Fruit fly (Drosophila melanogaster) whole organism, embryonic: Measurements from ENCODE around the gene CG13917.

ENCODE experiments used
- CG10274 ChIP-seq: fragments of 200-800 bp; sonication (Bioruptor generic); optimal IDR thresholded peaks from 3 replicates; lab custom pipeline; 2017; ENCODE audit warnings: missing biosample characterization, mild to moderate bottlenecking, missing genetic modification characterization
- CG10654 ChIP-seq: fragments of 200-800 bp; sonication (Bioruptor generic); optimal IDR thresholded peaks from 2 replicates; lab custom pipeline; 2016; ENCODE audit warnings: missing biosample characterization, missing genetic modification characterization
- CG10959 ChIP-seq: fragments of 200-800 bp; sonication (Bioruptor generic); IDR thresholded peaks from 2 replicates; pipeline ENCODE4 v1.3.6; 2022; ENCODE audit warnings: missing biosample characterization, missing genetic modification characterization
- CG12155 ChIP-seq: fragments of 200-800 bp; sonication (Bioruptor generic); optimal IDR thresholded peaks from 3 replicates; lab custom pipeline; 2016; ENCODE audit warnings: missing biosample characterization, missing genetic modification characterization
- CG13624 ChIP-seq: fragments of 200-800 bp; sonication (Bioruptor generic); optimal IDR thresholded peaks from 2 replicates; lab custom pipeline; 2016; ENCODE audit warnings: missing biosample characterization, missing genetic modification characterization
- CG1603 ChIP-seq: fragments of 200-800 bp; sonication (Bioruptor generic); optimal IDR thresholded peaks from 2 replicates; lab custom pipeline; 2019; ENCODE audit warnings: missing biosample characterization, mild to moderate bottlenecking, missing genetic modification characterization, moderate library complexity
- CG1832 ChIP-seq: fragments of 200-800 bp; sonication (Bioruptor generic); optimal IDR thresholded peaks from 2 replicates; lab custom pipeline; 2017; ENCODE audit warnings: missing biosample characterization, mild to moderate bottlenecking, missing genetic modification characterization, inconsistent platforms
- CG3163 ChIP-seq: fragments of 200-800 bp; sonication (Bioruptor generic); optimal IDR thresholded peaks from 3 replicates; lab custom pipeline; 2016; ENCODE audit warnings: missing biosample characterization, missing genetic modification characterization
- CG4707 ChIP-seq: fragments of 200-800 bp; sonication (Bioruptor generic); optimal IDR thresholded peaks from 2 replicates; lab custom pipeline; 2018; ENCODE audit warnings: missing biosample characterization, mild to moderate bottlenecking, missing genetic modification characterization, moderate library complexity
- CG4730 ChIP-seq: fragments of 200-800 bp; sonication (Bioruptor generic); IDR thresholded peaks from 2 replicates; pipeline ENCODE4 v1.3.6; 2022; ENCODE audit warnings: missing biosample characterization, missing genetic modification characterization
- CG6272 ChIP-seq: fragments of 200-800 bp; sonication (Bioruptor generic); IDR thresholded peaks from 2 replicates; pipeline ENCODE4 v1.3.6; 2022; ENCODE audit warnings: missing biosample characterization, missing genetic modification characterization
- CG8388 ChIP-seq: fragments of 200-800 bp; sonication (Bioruptor generic); optimal IDR thresholded peaks from 2 replicates; lab custom pipeline; 2019; ENCODE audit warnings: missing biosample characterization, mild to moderate bottlenecking, missing genetic modification characterization, moderate library complexity
- Dip3 ChIP-seq: fragments of 200-800 bp; sonication (Bioruptor generic); optimal IDR thresholded peaks from 3 replicates; lab custom pipeline; 2016; ENCODE audit warnings: missing biosample characterization, missing genetic modification characterization
- Dp ChIP-seq: fragments of 200-800 bp; sonication (Bioruptor generic); optimal IDR thresholded peaks from 2 replicates; lab custom pipeline; 2018; ENCODE audit warnings: missing biosample characterization, mild to moderate bottlenecking, missing genetic modification characterization, moderate library complexity
- E2f2 ChIP-seq: fragments of 200-800 bp; sonication (Bioruptor generic); IDR thresholded peaks from 2 replicates; pipeline ENCODE4 v1.3.6; 2022; ENCODE audit warnings: missing biosample characterization, missing genetic modification characterization
- Elba2 ChIP-seq: fragments of 200-800 bp; sonication (Bioruptor generic); optimal IDR thresholded peaks from 3 replicates; lab custom pipeline; 2016; ENCODE audit warnings: missing biosample characterization, missing genetic modification characterization
- Ets97D ChIP-seq: fragments of 200-800 bp; sonication (Bioruptor generic); optimal IDR thresholded peaks from 3 replicates; lab custom pipeline; 2016; ENCODE audit warnings: missing biosample characterization, missing genetic modification characterization
- Med ChIP-seq: fragments of 200-800 bp; sonication (Bioruptor generic); peaks from one replicate; lab custom pipeline; 2016; ENCODE audit warnings: missing biosample characterization, missing genetic modification characterization, mild to moderate bottlenecking, inconsistent platforms, moderate library complexity
- Oli ChIP-seq: fragments of 200-800 bp; sonication (Bioruptor generic); optimal IDR thresholded peaks from 2 replicates; lab custom pipeline; 2018; ENCODE audit warnings: missing biosample characterization, mild to moderate bottlenecking, missing genetic modification characterization, moderate library complexity
- Rfx ChIP-seq: fragments of 200-800 bp; sonication (Bioruptor generic); IDR thresholded peaks from 2 replicates; pipeline ENCODE4 v1.3.6; 2022; ENCODE audit warnings: missing biosample characterization, missing genetic modification characterization
- Scr ChIP-seq: fragments of 200-800 bp; sonication (Bioruptor generic); IDR thresholded peaks from 2 replicates; pipeline ENCODE4 v1.3.6; 2022; ENCODE audit warnings: missing biosample characterization, missing genetic modification characterization; ENCODE audit not compliant: partially characterized antibody
- Tbp ChIP-seq: fragments of >200 bp; optimal IDR thresholded peaks from 2 replicates; lab custom pipeline; 2018; ENCODE audit warnings: missing biosample characterization, missing genetic modification characterization
- Trl ChIP-seq, 3 experiments: fragments of >200 bp in 2 of 3; fragments of 200-800 bp in 1 of 3; sonication (Bioruptor generic) in 1 of 3; optimal IDR thresholded peaks; 2 replicates in 1 of 3; 3 replicates in 2 of 3; lab custom pipeline; 2016 to 2017; ENCODE audit warnings: missing biosample characterization in 1 of 3, missing genetic modification characterization in 1 of 3
- YL-1 ChIP-seq: fragments of 200-800 bp; sonication (Bioruptor generic); optimal IDR thresholded peaks from 3 replicates; lab custom pipeline; 2017; ENCODE audit warnings: missing biosample characterization, mild to moderate bottlenecking, missing genetic modification characterization
- abd-A ChIP-seq: fragments of 200-800 bp; sonication (Bioruptor generic); optimal IDR thresholded peaks from 3 replicates; lab custom pipeline; 2019; ENCODE audit warnings: missing biosample characterization, mild to moderate bottlenecking, missing genetic modification characterization, moderate library complexity
- amos ChIP-seq: fragments of 200-800 bp; sonication (Bioruptor generic); IDR thresholded peaks from 2 replicates; pipeline ENCODE4 v1.3.6; 2022; ENCODE audit warnings: missing biosample characterization, missing genetic modification characterization; ENCODE audit not compliant: partially characterized antibody
- danr ChIP-seq: fragments of 200-800 bp; sonication (Bioruptor generic); IDR thresholded peaks from 2 replicates; pipeline ENCODE4 v1.3.6; 2022; ENCODE audit warnings: missing biosample characterization, missing genetic modification characterization
- dimm ChIP-seq: fragments of 200-800 bp; sonication (Bioruptor generic); IDR thresholded peaks from 2 replicates; pipeline ENCODE4 v1.3.6; 2022; ENCODE audit warnings: missing biosample characterization, missing genetic modification characterization
- eyg ChIP-seq: fragments of 200-800 bp; sonication (Bioruptor generic); optimal IDR thresholded peaks from 3 replicates; lab custom pipeline; 2016; ENCODE audit warnings: missing biosample characterization, missing genetic modification characterization
- fd64A ChIP-seq: fragments of 200-800 bp; sonication (Bioruptor generic); optimal IDR thresholded peaks from 3 replicates; lab custom pipeline; 2018; ENCODE audit warnings: missing biosample characterization, mild to moderate bottlenecking, missing genetic modification characterization
- ham ChIP-seq: fragments of 200-800 bp; sonication (Bioruptor generic); IDR thresholded peaks from 2 replicates; pipeline ENCODE4 v1.3.6; 2022; ENCODE audit warnings: missing biosample characterization, missing genetic modification characterization
- ken ChIP-seq: fragments of 200-800 bp; sonication (Bioruptor generic); IDR thresholded peaks from 3 replicates; pipeline ENCODE4 v1.3.6; 2022; ENCODE audit warnings: missing biosample characterization, missing genetic modification characterization
- lov ChIP-seq, 2 experiments: fragments of 200-800 bp in 1 of 2; fragments of >200 bp in 1 of 2; sonication (Bioruptor generic) in 1 of 2; IDR thresholded peaks in 1 of 2; optimal IDR thresholded peaks in 1 of 2; 2 replicates in 1 of 2; 3 replicates in 1 of 2; pipeline versions ENCODE4 v1.3.6 to Lab custom; 2017 to 2022; ENCODE audit warnings: missing biosample characterization in 1 of 2, missing genetic modification characterization in 1 of 2
- otp ChIP-seq: fragments of 200-800 bp; sonication (Bioruptor generic); IDR thresholded peaks from 3 replicates; pipeline ENCODE4, ENCODE4 v1.3.6; 2022; ENCODE audit warnings: missing biosample characterization, missing genetic modification characterization
- pho ChIP-seq: fragments of 200-800 bp; sonication (Bioruptor generic); optimal IDR thresholded peaks from 2 replicates; lab custom pipeline; 2016; ENCODE audit warnings: missing biosample characterization, missing genetic modification characterization
- pzg ChIP-seq: fragments of 200-800 bp; sonication (Bioruptor generic); optimal IDR thresholded peaks from 3 replicates; lab custom pipeline; 2018; ENCODE audit warnings: missing biosample characterization, mild to moderate bottlenecking, missing genetic modification characterization, moderate library complexity
- salm ChIP-seq: fragments of 200-800 bp; sonication (Bioruptor generic); optimal IDR thresholded peaks from 2 replicates; lab custom pipeline; 2018; ENCODE audit warnings: missing biosample characterization, mild to moderate bottlenecking, missing genetic modification characterization
- seq ChIP-seq: fragments of 200-800 bp; sonication (Bioruptor generic); IDR thresholded peaks from 2 replicates; pipeline ENCODE4 v1.3.6; 2022; ENCODE audit warnings: missing biosample characterization, missing genetic modification characterization
- so ChIP-seq: fragments of 200-800 bp; sonication (Bioruptor generic); IDR thresholded peaks from 3 replicates; pipeline ENCODE4 v1.3.6; 2022; ENCODE audit warnings: missing biosample characterization, missing genetic modification characterization
- vfl ChIP-seq: fragments of 200-800 bp; sonication (Bioruptor generic); optimal IDR thresholded peaks from 2 replicates; lab custom pipeline; 2016; ENCODE audit warnings: missing biosample characterization, missing genetic modification characterization
- vvl ChIP-seq: fragments of 200-800 bp; sonication (Bioruptor generic); IDR thresholded peaks from 2 replicates; pipeline ENCODE4 v1.3.6; 2022; ENCODE audit warnings: missing biosample characterization, missing genetic modification characterization
- z ChIP-seq: fragments of 200-800 bp; sonication (Bioruptor generic); IDR thresholded peaks from 3 replicates; pipeline ENCODE4 v1.3.6; 2022; ENCODE audit warnings: missing biosample characterization, missing genetic modification characterization

Gene CG13917

dm6 chr3L:1629064-1629777, 52.7 kb downstream of the CG13917 start, which contains the start of gene GC (continued):
- peak; percentile 4 for TF ChIP-seq Dip3 (GFP tag; lab: Kevin White, UChicago)
- peak; percentile 46; the same call in 1 of the 2 replicates for TF ChIP-seq vvl (GFP tag; lab: Robert Waterston, UW)
- 0 out of 2 replicates have a peak, but pooled peaks have one; percentile 13 for TF ChIP-seq Rfx (GFP tag; lab: Robert Waterston, UW)
- peak; percentile 16 for TF ChIP-seq pho
- no peak for TF ChIP-seq otp (GFP tag; lab: Robert Waterston, UW)
- TF ChIP-seq Ets97D (GFP tag; lab: Kevin White, UChicago): no peak

dm6 chr3L:1636886-1637285, 60.4 kb downstream of the CG13917 start:
- TF ChIP-seq CG13624 (no peak), z (GFP tag; lab: Robert Waterston, UW) (0 out of 3 replicates have a peak, but pooled peaks have one; percentile 22), so (GFP tag; lab: Robert Waterston, UW) (no peak), Med (GFP tag; lab: Kevin White, UChicago) (peak; percentile 50), seq (GFP tag; lab: Robert Waterston, UW) (peak; percentile 37; the same call in 1 of the 2 replicates), CG6272 (no peak), YL-1 (no peak), abd-A (tag; lab: Kevin White, UChicago) (no peak), eyg (GFP tag; lab: Kevin White, UChicago) (no peak), CG4707 (GFP tag; lab: Kevin White, UChicago) (no peak), Tbp (GFP tag; lab: Kevin White, UChicago) (no peak), ken (GFP tag; lab: Robert Waterston, UW) (no peak), CG10274 (GFP tag; lab: Kevin White, UChicago) (no peak), fd64A (no peak), Oli (no peak), CG4730 (GFP tag; lab: Robert Waterston, UW) (no peak), Elba2 (peak; percentile 12), dimm (GFP tag; lab: Robert Waterston, UW) (no peak), amos (no peak), Trl (optimal IDR thresholded peaks at IDR 0.05; lab: Kevin White, UChicago) (peak; percentile 55 to 76), Trl (GFP tag; optimal IDR thresholded peaks at IDR 0.05; lab: Kevin White, UChicago) (no peak), ham (no peak), CG1832 (peak; percentile 27)

- TF ChIP-seq danr (no peak), salm (tag; lab: Kevin White, UChicago) (no peak), vfl (GFP tag; lab: Kevin White, UChicago) (no peak), E2f2 (peak; percentile 44; the same call in 1 of the 2 replicates), CG8388 (GFP tag; lab: Kevin White, UChicago) (no peak), lov (optimal IDR thresholded peaks at IDR 0.05; lab: Kevin White, UChicago) (no peak), lov (GFP tag; IDR thresholded peaks at IDR 0.05; lab: Robert Waterston, UW) (no peak), CG10654 (no peak), CG3163 (no peak), Scr (GFP tag; lab: Robert Waterston, UW) (no peak), CG12155 (peak; percentile 85), CG1603 (tag; lab: Kevin White, UChicago) (no peak), CG10959 (GFP tag; lab: Robert Waterston, UW) (no peak), pzg (GFP tag; lab: Kevin White, UChicago) (peak; percentile 1), Dp (peak; percentile 48)
Measured at dm6 chr3L:1637652-1638051, 61.2 kb downstream of the CG13917 start, which contains the start of gene nSyb. Gene nSyb, minus strand, starts transcription at chr3L:1637752.
